Worm (Caenorhabditis elegans) whole organism, L4 larva: ENCODE results near the gene clec-250.
A peak's percentile ranks its signal among the peaks of the same experiment; 100 is the strongest.

Experiments used
- D1046.2 ChIP-seq: fragments of 200-800 bp; sonication (Bioruptor generic); IDR thresholded peaks from 2 replicates; pipeline ENCODE4 v1.3.6; 2022; ENCODE audit warnings: missing genetic modification characterization, missing compliant biosample characterization
- F26F4.8 ChIP-seq: fragments of 200-800 bp; sonication (Bioruptor generic); conservative IDR thresholded peaks from 2 replicates; pipeline ENCODE4 v1.3.6; 2022; ENCODE audit warnings: missing genetic modification characterization, missing compliant biosample characterization
- F37D6.2 ChIP-seq: sonication (generic microtip); optimal IDR thresholded peaks from 2 replicates; lab custom pipeline; 2016; ENCODE audit warnings: mild to moderate bottlenecking, missing genetic modification characterization, missing compliant biosample characterization
- F44E2.7 ChIP-seq: fragments of 200-800 bp; sonication (Bioruptor generic); IDR thresholded peaks from 2 replicates; pipeline ENCODE4 v2.1.2; 2022; ENCODE audit warnings: missing genetic modification characterization, missing compliant biosample characterization
- R02D3.7 ChIP-seq: fragments of 150-350 bp; sonication (generic microtip); optimal IDR thresholded peaks from 3 replicates; lab custom pipeline; 2014; ENCODE audit warnings: missing biosample characterization, missing genetic modification characterization
- Y5F2A.4 ChIP-seq: fragments of 200-800 bp; sonication (Bioruptor generic); optimal IDR thresholded peaks from 2 replicates; lab custom pipeline; 2018; ENCODE audit warnings: mild to moderate bottlenecking, missing genetic modification characterization, missing compliant biosample characterization
- aha-1 ChIP-seq: fragments of 150-350 bp; peaks from one replicate; lab custom pipeline; 2014; ENCODE audit warnings: missing biosample characterization, missing genetic modification characterization
- ama-1 ChIP-seq: fragments of 150-350 bp; optimal IDR thresholded peaks from 2 replicates; lab custom pipeline; 2014; ENCODE audit warnings: inconsistent platforms, mixed read lengths
- ceh-28 ChIP-seq: fragments of 150-350 bp; optimal IDR thresholded peaks from 2 replicates; lab custom pipeline; 2014; ENCODE audit warnings: missing biosample characterization, missing genetic modification reagents, missing genetic modification characterization
- ceh-32 ChIP-seq: sonication (generic microtip); optimal IDR thresholded peaks from 2 replicates; lab custom pipeline; 2016; ENCODE audit warnings: mild to moderate bottlenecking, missing genetic modification characterization, missing compliant biosample characterization; ENCODE audit not compliant: poor library complexity
- ceh-44 ChIP-seq: fragments of 200-800 bp; sonication (Bioruptor generic); IDR thresholded peaks from 2 replicates; pipeline ENCODE4 v1.3.6; 2022; ENCODE audit warnings: missing genetic modification reagents, missing genetic modification characterization, missing compliant biosample characterization
- dmd-8 ChIP-seq: fragments of 200-800 bp; sonication (Bioruptor generic); IDR thresholded peaks from 2 replicates; pipeline ENCODE4 v1.3.6; 2022; ENCODE audit warnings: missing genetic modification characterization, missing compliant biosample characterization
- duxl-1 ChIP-seq: sonication (generic microtip); optimal IDR thresholded peaks from 2 replicates; lab custom pipeline; 2016; ENCODE audit warnings: mild to moderate bottlenecking, missing genetic modification characterization, moderate library complexity, missing compliant biosample characterization; ENCODE audit not compliant: poor library complexity
- fos-1 ChIP-seq: fragments of 150-350 bp; optimal IDR thresholded peaks from 2 replicates; lab custom pipeline; 2014; ENCODE audit warnings: missing biosample characterization, missing genetic modification characterization
- lin-1 ChIP-seq: fragments of 200-800 bp; sonication (Bioruptor generic); IDR thresholded peaks from 2 replicates; pipeline ENCODE4 v1.3.6; 2022; ENCODE audit warnings: missing genetic modification reagents, missing genetic modification characterization, missing compliant biosample characterization
- lin-15B ChIP-seq: fragments of 150-350 bp; sonication (generic microtip); optimal IDR thresholded peaks from 3 replicates; lab custom pipeline; 2014; ENCODE audit warnings: missing biosample characterization, missing genetic modification characterization
- lin-29 ChIP-seq: fragments of 200-800 bp; sonication (Bioruptor generic); IDR thresholded peaks from 2 replicates; pipeline ENCODE4 v1.3.6; 2022; ENCODE audit warnings: missing genetic modification reagents, missing genetic modification characterization, missing compliant biosample characterization
- lir-3 ChIP-seq: sonication (generic microtip); optimal IDR thresholded peaks from 2 replicates; lab custom pipeline; 2016; ENCODE audit warnings: mild to moderate bottlenecking, missing genetic modification characterization, missing compliant biosample characterization
- madf-5 ChIP-seq, 2 experiments: fragments of 200-800 bp; sonication (Bioruptor generic); IDR thresholded peaks; 2 replicates each; pipeline ENCODE4 v1.3.6; 2022; ENCODE audit warnings: missing compliant biosample characterization in 2 of 2, missing genetic modification characterization in 2 of 2
- madf-9 ChIP-seq: fragments of 200-800 bp; sonication (Bioruptor generic); conservative IDR thresholded peaks from 2 replicates; pipeline ENCODE4 v1.3.6; 2022; ENCODE audit warnings: missing genetic modification reagents, missing genetic modification characterization, missing compliant biosample characterization
- mdl-1 ChIP-seq, 2 experiments: fragments of 150-350 bp in 1 of 2; sonication (generic microtip) in 1 of 2; optimal IDR thresholded peaks; 2 replicates each; lab custom pipeline; 2014 to 2017; ENCODE audit warnings: missing biosample characterization in 2 of 2, missing genetic modification characterization in 2 of 2
- mdt-29 ChIP-seq: fragments of 200-800 bp; sonication (Bioruptor generic); IDR thresholded peaks from 2 replicates; pipeline ENCODE4 v1.3.6; 2022; ENCODE audit warnings: missing genetic modification reagents, missing genetic modification characterization, missing compliant biosample characterization
- mxl-2 ChIP-seq: fragments of 200-800 bp; sonication (Bioruptor generic); conservative IDR thresholded peaks from 2 replicates; pipeline ENCODE4 v1.3.6; 2022; ENCODE audit warnings: missing genetic modification reagents, missing genetic modification characterization, missing compliant biosample characterization
- nhr-10 ChIP-seq: fragments of 150-350 bp; optimal IDR thresholded peaks from 2 replicates; lab custom pipeline; 2014; ENCODE audit warnings: missing biosample characterization, missing genetic modification characterization
- nhr-11 ChIP-seq: fragments of 150-350 bp; optimal IDR thresholded peaks from 2 replicates; lab custom pipeline; 2014; ENCODE audit warnings: missing biosample characterization, missing genetic modification characterization
- nhr-237 ChIP-seq: sonication (generic microtip); optimal IDR thresholded peaks from 2 replicates; lab custom pipeline; 2017; ENCODE audit warnings: missing biosample characterization, missing genetic modification characterization
- nhr-42 ChIP-seq: fragments of 200-800 bp; sonication (Bioruptor generic); IDR thresholded peaks from 2 replicates; pipeline ENCODE4 v1.3.6; 2022; ENCODE audit warnings: missing genetic modification characterization, missing compliant biosample characterization
- saeg-2 ChIP-seq: fragments of 200-800 bp; sonication (Bioruptor generic); IDR thresholded peaks from 2 replicates; pipeline ENCODE4 v1.3.6; 2022; ENCODE audit warnings: missing genetic modification reagents, missing genetic modification characterization, missing compliant biosample characterization
- sdz-12 ChIP-seq: fragments of 200-800 bp; sonication (Bioruptor generic); optimal IDR thresholded peaks from 2 replicates; lab custom pipeline; 2018; ENCODE audit warnings: mild to moderate bottlenecking, missing genetic modification characterization, missing compliant biosample characterization
- set-16 ChIP-seq: fragments of 200-800 bp; sonication (Bioruptor generic); IDR thresholded peaks from 2 replicates; pipeline ENCODE4 v1.3.6; 2022; ENCODE audit warnings: missing genetic modification reagents, missing genetic modification characterization, missing compliant biosample characterization
- skn-1 ChIP-seq: fragments of 150-350 bp; optimal IDR thresholded peaks from 2 replicates; lab custom pipeline; 2014; ENCODE audit warnings: missing biosample characterization, missing genetic modification characterization
- spr-1 ChIP-seq: sonication (generic microtip); optimal IDR thresholded peaks from 2 replicates; lab custom pipeline; 2016; ENCODE audit warnings: mild to moderate bottlenecking, missing genetic modification characterization, missing compliant biosample characterization
- tra-1 ChIP-seq: fragments of 200-800 bp; sonication (Bioruptor generic); IDR thresholded peaks from 2 replicates; pipeline ENCODE4 v1.3.6; 2022; ENCODE audit warnings: missing genetic modification reagents, missing genetic modification characterization, missing compliant biosample characterization
- unc-62 ChIP-seq, 3 experiments: fragments of 150-350 bp in 1 of 3; sonication (generic microtip); optimal IDR thresholded peaks in 2 of 3; peaks in 1 of 3; 1 replicate in 1 of 3; 2 replicates in 2 of 3; lab custom pipeline; 2014 to 2017; ENCODE audit warnings: missing biosample characterization in 3 of 3, missing genetic modification characterization in 3 of 3, missing genetic modification reagents in 3 of 3, missing genotype in 1 of 3
- zfp-2 ChIP-seq: sonication (generic microtip); optimal IDR thresholded peaks from 2 replicates; lab custom pipeline; 2016; ENCODE audit warnings: mild to moderate bottlenecking, missing genetic modification characterization, missing compliant biosample characterization
- ztf-11 ChIP-seq: fragments of 150-350 bp; optimal IDR thresholded peaks from 2 replicates; lab custom pipeline; 2014; ENCODE audit warnings: missing biosample characterization, missing genetic modification characterization
- ztf-7 ChIP-seq: fragments of 150-350 bp; optimal IDR thresholded peaks from 2 replicates; lab custom pipeline; 2014; ENCODE audit warnings: missing biosample characterization, missing genetic modification characterization

Gene clec-250

ce11 chrV:18710045-18710490 lies 31.9 kb downstream of the clec-250 start (continued):
- TF ChIP-seq set-16 (GFP tag; lab: Robert Waterston, UW) (no peak), Y5F2A.4 (GFP tag; lab: Kevin White, UChicago) (no peak), lir-3 (no peak), ceh-32 (tag; lab: Kevin White, UChicago) (no peak), nhr-10 (no peak), F37D6.2 (tag; lab: Kevin White, UChicago) (peak; percentile 40), lin-29 (GFP tag; lab: Robert Waterston, UW) (0 out of 2 replicates have a peak, but pooled peaks have one; percentile 12), ama-1 (no peak), sdz-12 (GFP tag; lab: Kevin White, UChicago) (no peak), nhr-11 (tag; lab: Kevin White, UChicago) (no peak)

ce11 chrV:18709203-18709860 lies 32.7 kb downstream of the clec-250 start, which contains the start of gene Y17D7C.6:
TSS of gene Y17D7C.6 (plus strand) at chrV:18709810.
- no peak for TF ChIP-seq nhr-42 (GFP tag; lab: Robert Waterston, UW)
- 0 out of 2 replicates have a peak, but pooled peaks have one; percentile 30 for TF ChIP-seq saeg-2 (GFP tag; lab: Robert Waterston, UW)
- no peak for TF ChIP-seq mdt-29
- TF ChIP-seq spr-1: no peak
- no peak for TF ChIP-seq ztf-7 (tag; lab: Kevin White, UChicago)
- no peak for TF ChIP-seq lin-1 (GFP tag; lab: Robert Waterston, UW)
- TF ChIP-seq nhr-237 (tag; lab: Kevin White, UChicago): no peak
- 0 out of 4 replicates have a peak, but pooled peaks of 1 of the 2 experiments have one; percentile 75 for TF ChIP-seq madf-5 (GFP tag; IDR thresholded peaks at IDR 0.05; lab: Robert Waterston, UW)

- no peak for TF ChIP-seq D1046.2 (GFP tag; lab: Robert Waterston, UW)
- 0 out of 4 replicates have a peak, but pooled peaks of 1 of the 2 experiments have one; percentile 19 for TF ChIP-seq madf-5 (GFP tag; IDR thresholded peaks at IDR 0.05; lab: Robert Waterston, UW)
- 0 out of 2 replicates have a peak, but pooled peaks have one; percentile 4 for TF ChIP-seq F44E2.7 (GFP tag; lab: Robert Waterston, UW)
- TF ChIP-seq aha-1 (tag; lab: Kevin White, UChicago): peak; percentile 83
- 0 out of 2 replicates have a peak, but pooled peaks have one; percentile 49 for TF ChIP-seq F26F4.8 (GFP tag; lab: Robert Waterston, UW)
These were observed 34.0 kb downstream of the clec-250 start for ce11 chrV:18708015-18708414.

ce11 chrV:18706063-18706620 lies 35.9 kb downstream of the clec-250 start, which contains the start of gene Y17D7C.1:
TSS of gene Y17D7C.1 (plus strand) at chrV:18706570.
- TF ChIP-seq unc-62 (GFP tag; optimal IDR thresholded peaks at IDR 0.05 in 1 of 2; lab: Kevin White, UChicago) (peak in 1 of 2 experiments; percentile 4), unc-62 (tag; optimal IDR thresholded peaks at IDR 0.05; lab: Kevin White, UChicago) (no peak), ztf-11 (tag; lab: Kevin White, UChicago) (no peak), aha-1 (tag; lab: Kevin White, UChicago) (peak; percentile 94), ceh-44 (GFP tag; lab: Robert Waterston, UW) (no peak), dmd-8 (GFP tag; lab: Robert Waterston, UW) (peak; percentile 3; the same call in 1 of the 2 replicates), ceh-28 (no peak)

ce11 chrV:18705319-18706062 lies 36.5 kb downstream of the clec-250 start:
- no peak for TF ChIP-seq nhr-10
- no peak for TF ChIP-seq nhr-237 (tag; lab: Kevin White, UChicago)
- peak; percentile 69 for TF ChIP-seq dmd-8 (GFP tag; lab: Robert Waterston, UW)
- 0 out of 2 replicates have a peak, but pooled peaks have one; percentile 24 for TF ChIP-seq D1046.2 (GFP tag; lab: Robert Waterston, UW)
- TF ChIP-seq ztf-7 (tag; lab: Kevin White, UChicago): no peak
- 0 out of 2 replicates have a peak, but pooled peaks have one; percentile 51 for TF ChIP-seq tra-1
- no peak for TF ChIP-seq skn-1
- no peak for TF ChIP-seq nhr-11 (tag; lab: Kevin White, UChicago)
- TF ChIP-seq R02D3.7 (tag; lab: Kevin White, UChicago): no peak
- TF ChIP-seq lin-15B (tag; lab: Kevin White, UChicago): no peak
- no peak for TF ChIP-seq madf-5 (GFP tag; IDR thresholded peaks at IDR 0.05; lab: Robert Waterston, UW)
- TF ChIP-seq duxl-1 (tag; lab: Kevin White, UChicago): no peak
- no peak for TF ChIP-seq madf-9 (GFP tag; lab: Robert Waterston, UW)
- TF ChIP-seq mxl-2 (GFP tag; lab: Robert Waterston, UW): no peak
- no peak for TF ChIP-seq lir-3
- 0 out of 2 replicates have a peak, but pooled peaks have one; percentile 46 for TF ChIP-seq F26F4.8 (GFP tag; lab: Robert Waterston, UW)
- TF ChIP-seq zfp-2 (tag; lab: Kevin White, UChicago): no peak
- peak in 1 of 2 experiments; percentile 83 for TF ChIP-seq unc-62 (GFP tag; optimal IDR thresholded peaks at IDR 0.05 in 1 of 2; lab: Kevin White, UChicago)
- TF ChIP-seq unc-62 (tag; optimal IDR thresholded peaks at IDR 0.05; lab: Kevin White, UChicago): no peak
- no peak for TF ChIP-seq fos-1 (tag; lab: Kevin White, UChicago)
- no peak for TF ChIP-seq mdl-1 (tag; optimal IDR thresholded peaks at IDR 0.05; lab: Kevin White, UChicago)
